Worm (Caenorhabditis elegans): Measurements from ENCODE around the gene ent-5.

Gene ent-5

ce11 chrX:4649097-4649496 is at the start of gene ent-5:
Gene ent-5, minus strand, starts transcription at chrX:4649197.
- TF ChIP-seq med-1 (GFP tag; optimal IDR thresholded peaks at IDR 0.05; ENCODE audit: insufficient read depth) (no peak), ztf-23 (GFP tag; IDR thresholded peaks at IDR 0.05) (no peak), klf-2 (GFP tag; conservative IDR thresholded peaks at IDR 0.05) (no peak), cog-1 (tag; optimal IDR thresholded peaks at IDR 0.05) (no peak), flt-1 (GFP tag; IDR thresholded peaks at IDR 0.05) (no peak), T22C8.4 (GFP tag; IDR thresholded peaks at IDR 0.05) (no peak), ref-1 (GFP tag; conservative IDR thresholded peaks at IDR 0.05) (no peak), tab-1 (GFP tag; IDR thresholded peaks at IDR 0.05) (no peak), ztf-29 (GFP tag; IDR thresholded peaks at IDR 0.05) (no peak)

- TF ChIP-seq ztf-23 (GFP tag; IDR thresholded peaks at IDR 0.05) (no peak), klf-2 (GFP tag; conservative IDR thresholded peaks at IDR 0.05) (no peak), ztf-29 (GFP tag; IDR thresholded peaks at IDR 0.05) (no peak), flt-1 (GFP tag; IDR thresholded peaks at IDR 0.05) (no peak), tab-1 (GFP tag; IDR thresholded peaks at IDR 0.05) (no peak), cog-1 (tag; optimal IDR thresholded peaks at IDR 0.05) (no peak), ref-1 (GFP tag; conservative IDR thresholded peaks at IDR 0.05) (no peak), T22C8.4 (GFP tag; IDR thresholded peaks at IDR 0.05) (no peak), med-1 (GFP tag; optimal IDR thresholded peaks at IDR 0.05; ENCODE audit: insufficient read depth) (no peak)
These were observed 49.3 kb upstream of the ent-5 start for ce11 chrX:4698271-4698670.

ce11 chrX:4694611-4695370 is 45.8 kb upstream of the ent-5 start:
- TF ChIP-seq ztf-29 (GFP tag; IDR thresholded peaks at IDR 0.05) (no peak), cog-1 (tag; optimal IDR thresholded peaks at IDR 0.05) (no peak), T22C8.4 (GFP tag; IDR thresholded peaks at IDR 0.05) (no peak), flt-1 (GFP tag; IDR thresholded peaks at IDR 0.05) (no peak), ztf-23 (GFP tag; IDR thresholded peaks at IDR 0.05) (no peak), med-1 (GFP tag; optimal IDR thresholded peaks at IDR 0.05; ENCODE audit: insufficient read depth) (no peak), tab-1 (GFP tag; IDR thresholded peaks at IDR 0.05) (no peak), ref-1 (GFP tag; conservative IDR thresholded peaks at IDR 0.05) (no peak), klf-2 (GFP tag; conservative IDR thresholded peaks at IDR 0.05) (no peak)

- no peak for TF ChIP-seq med-1 (GFP tag; optimal IDR thresholded peaks at IDR 0.05; ENCODE audit: insufficient read depth)
- no peak for TF ChIP-seq T22C8.4 (GFP tag; IDR thresholded peaks at IDR 0.05)
- TF ChIP-seq ztf-29 (GFP tag; IDR thresholded peaks at IDR 0.05), result no peak
- TF ChIP-seq klf-2 (GFP tag; conservative IDR thresholded peaks at IDR 0.05), result no peak
- TF ChIP-seq ztf-23 (GFP tag; IDR thresholded peaks at IDR 0.05), result no peak
- no peak for TF ChIP-seq ref-1 (GFP tag; conservative IDR thresholded peaks at IDR 0.05)
- TF ChIP-seq tab-1 (GFP tag; IDR thresholded peaks at IDR 0.05), result no peak
- TF ChIP-seq cog-1 (tag; optimal IDR thresholded peaks at IDR 0.05), result no peak
- TF ChIP-seq flt-1 (GFP tag; IDR thresholded peaks at IDR 0.05), result no peak
These were observed 42.3 kb upstream of the ent-5 start, which contains the start of gene K02G10.5 for ce11 chrX:4691148-4691773. Gene K02G10.5, minus strand, starts transcription at chrX:4691198.

- no peak for TF ChIP-seq cog-1 (tag; optimal IDR thresholded peaks at IDR 0.05)
- no peak for TF ChIP-seq klf-2 (GFP tag; conservative IDR thresholded peaks at IDR 0.05)
- TF ChIP-seq tab-1 (GFP tag; IDR thresholded peaks at IDR 0.05), result no peak
- no peak for TF ChIP-seq ztf-23 (GFP tag; IDR thresholded peaks at IDR 0.05)
- no peak for TF ChIP-seq flt-1 (GFP tag; IDR thresholded peaks at IDR 0.05)
- TF ChIP-seq ztf-29 (GFP tag; IDR thresholded peaks at IDR 0.05), result no peak
- TF ChIP-seq ref-1 (GFP tag; conservative IDR thresholded peaks at IDR 0.05), result no peak
- no peak for TF ChIP-seq T22C8.4 (GFP tag; IDR thresholded peaks at IDR 0.05)
- TF ChIP-seq med-1 (GFP tag; optimal IDR thresholded peaks at IDR 0.05; ENCODE audit: insufficient read depth), result no peak
These were observed 36.6 kb upstream of the ent-5 start for ce11 chrX:4685579-4685978.

ce11 chrX:4682616-4683015 is 33.6 kb upstream of the ent-5 start, which contains the start of gene K02G10.15:
Gene K02G10.15, minus strand, starts transcription at chrX:4682716.
- TF ChIP-seq ztf-23 (GFP tag; IDR thresholded peaks at IDR 0.05) (no peak), ref-1 (GFP tag; conservative IDR thresholded peaks at IDR 0.05) (no peak), ztf-29 (GFP tag; IDR thresholded peaks at IDR 0.05) (no peak), flt-1 (GFP tag; IDR thresholded peaks at IDR 0.05) (no peak), cog-1 (tag; optimal IDR thresholded peaks at IDR 0.05) (no peak), tab-1 (GFP tag; IDR thresholded peaks at IDR 0.05) (no peak), klf-2 (GFP tag; conservative IDR thresholded peaks at IDR 0.05) (no peak), med-1 (GFP tag; optimal IDR thresholded peaks at IDR 0.05; ENCODE audit: insufficient read depth) (no peak), T22C8.4 (GFP tag; IDR thresholded peaks at IDR 0.05) (no peak)

- TF ChIP-seq flt-1 (GFP tag; IDR thresholded peaks at IDR 0.05), result no peak
- no peak for TF ChIP-seq ref-1 (GFP tag; conservative IDR thresholded peaks at IDR 0.05)
- TF ChIP-seq ztf-29 (GFP tag; IDR thresholded peaks at IDR 0.05), result no peak
- TF ChIP-seq klf-2 (GFP tag; conservative IDR thresholded peaks at IDR 0.05), result no peak
- no peak for TF ChIP-seq cog-1 (tag; optimal IDR thresholded peaks at IDR 0.05)
- TF ChIP-seq tab-1 (GFP tag; IDR thresholded peaks at IDR 0.05), result no peak
- no peak for TF ChIP-seq T22C8.4 (GFP tag; IDR thresholded peaks at IDR 0.05)
- TF ChIP-seq med-1 (GFP tag; optimal IDR thresholded peaks at IDR 0.05; ENCODE audit: insufficient read depth), result no peak
- TF ChIP-seq ztf-23 (GFP tag; IDR thresholded peaks at IDR 0.05), result no peak
These were observed 29.0 kb upstream of the ent-5 start, which contains the start of gene flp-11 for ce11 chrX:4678029-4678428. Gene flp-11, minus strand, starts transcription at chrX:4678129.

ce11 chrX:4676702-4677101 is 27.7 kb upstream of the ent-5 start:
- no peak for TF ChIP-seq flt-1 (GFP tag; IDR thresholded peaks at IDR 0.05)
- no peak for TF ChIP-seq ztf-29 (GFP tag; IDR thresholded peaks at IDR 0.05)
- no peak for TF ChIP-seq tab-1 (GFP tag; IDR thresholded peaks at IDR 0.05)
- no peak for TF ChIP-seq klf-2 (GFP tag; conservative IDR thresholded peaks at IDR 0.05)
- TF ChIP-seq ztf-23 (GFP tag; IDR thresholded peaks at IDR 0.05), result no peak
- no peak for TF ChIP-seq T22C8.4 (GFP tag; IDR thresholded peaks at IDR 0.05)
- no peak for TF ChIP-seq med-1 (GFP tag; optimal IDR thresholded peaks at IDR 0.05; ENCODE audit: insufficient read depth)
- TF ChIP-seq ref-1 (GFP tag; conservative IDR thresholded peaks at IDR 0.05), result no peak
- TF ChIP-seq cog-1 (tag; optimal IDR thresholded peaks at IDR 0.05), result no peak

Measured in whole organism, midembryonic.